Worm (Caenorhabditis elegans): Measurements from ENCODE around the gene pnn-1.

- TF ChIP-seq ceh-18 (tag; optimal IDR thresholded peaks at IDR 0.05) (no peak), nfya-1 (tag; optimal IDR thresholded peaks at IDR 0.05) (no peak), fkh-10 (GFP tag; optimal IDR thresholded peaks at IDR 0.05) (no peak), pha-4 (tag; optimal IDR thresholded peaks at IDR 0.05) (no peak), tbx-2 (tag; optimal IDR thresholded peaks at IDR 0.05) (no peak), ceh-22 (tag; optimal IDR thresholded peaks at IDR 0.05) (no peak), ets-4 (tag; optimal IDR thresholded peaks at IDR 0.05) (no peak), ama-1 (optimal IDR thresholded peaks at IDR 0.05) (no peak), pqm-1 (tag; optimal IDR thresholded peaks at IDR 0.05) (no peak), ceh-9 (tag; optimal IDR thresholded peaks at IDR 0.05) (no peak), ztf-16 (tag; optimal IDR thresholded peaks at IDR 0.05) (no peak), nhr-232 (tag; optimal IDR thresholded peaks at IDR 0.05) (no peak)
Measured at ce11 chrV:12928929-12929532, 41.9 kb upstream of the pnn-1 start, which contains the start of gene T16G1.2.
